Fruit fly (Drosophila melanogaster): ENCODE results near the gene CG3558.

dm6 chr2L:2957547-2958174 lies 35.0 kb upstream of the CG3558 start:
- TF ChIP-seq EcR (GFP tag; optimal IDR thresholded peaks at IDR 0.05), result no peak
- TF ChIP-seq CG8478 (optimal IDR thresholded peaks at IDR 0.05), result no peak

All from whole organism.